Fruit fly (Drosophila melanogaster): ENCODE results near the gene CG5359.

dm6 chr3R:9954648-9955290 lies 46.3 kb downstream of the CG5359 start:
- peak; percentile 54 for TF ChIP-seq sage (GFP tag; optimal IDR thresholded peaks at IDR 0.05)
- peak; percentile 41 for TF ChIP-seq psq (GFP tag; optimal IDR thresholded peaks at IDR 0.05)
- no peak for TF ChIP-seq Mio (GFP tag; optimal IDR thresholded peaks at IDR 0.05)
- TF ChIP-seq CG32264 (GFP tag; optimal IDR thresholded peaks at IDR 0.05): no peak
- TF ChIP-seq h (GFP tag; optimal IDR thresholded peaks at IDR 0.05): peak; percentile 80
- TF ChIP-seq Abd-B (GFP tag; optimal IDR thresholded peaks at IDR 0.05): no peak
- peak; percentile 75 for TF ChIP-seq tai (GFP tag; optimal IDR thresholded peaks at IDR 0.05)
- no peak for TF ChIP-seq pan (optimal IDR thresholded peaks at IDR 0.05)
- peak; percentile 27 for TF ChIP-seq fru (GFP tag; optimal IDR thresholded peaks at IDR 0.05)
- peak; percentile 26 for TF ChIP-seq rgr (GFP tag; optimal IDR thresholded peaks at IDR 0.05)
- no peak for TF ChIP-seq ey (GFP tag; optimal IDR thresholded peaks at IDR 0.05)
- TF ChIP-seq N (GFP tag; optimal IDR thresholded peaks at IDR 0.05): no peak

All from whole organism, wandering third instar larva.